Worm (Caenorhabditis elegans): ENCODE results near the gene F26A1.3.

DNA sequence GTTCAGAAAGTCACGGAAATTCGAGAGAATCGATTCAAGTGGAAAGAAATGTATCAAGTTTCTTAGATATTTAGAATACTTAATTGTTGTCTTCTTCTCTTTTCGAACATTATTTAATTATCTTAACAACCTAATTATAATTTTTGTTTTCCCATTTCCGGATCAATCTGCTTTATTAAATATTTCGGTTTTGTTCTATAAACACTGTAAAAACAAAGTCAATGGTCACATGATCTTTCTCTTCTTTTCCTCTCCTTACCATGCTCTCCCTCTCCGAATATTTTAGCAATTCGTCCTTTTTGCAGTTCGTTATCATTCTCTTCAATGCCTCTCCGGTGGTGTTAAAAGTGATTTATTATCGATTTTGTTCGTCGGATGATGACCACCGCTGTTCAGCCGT is 30.2 kb upstream of the F26A1.3 start, which contains the start of gene tag-325:
- no peak for TF ChIP-seq blmp-1 (tag; optimal IDR thresholded peaks at IDR 0.05; ENCODE audit: insufficient read depth)
- no peak for TF ChIP-seq lin-11 (tag; optimal IDR thresholded peaks at IDR 0.05)
- no peak for TF ChIP-seq lin-13 (GFP tag; optimal IDR thresholded peaks at IDR 0.05)
- no peak for TF ChIP-seq egl-27 (tag; optimal IDR thresholded peaks at IDR 0.05)
- no peak for TF ChIP-seq elt-3 (tag; optimal IDR thresholded peaks at IDR 0.05)
- TF ChIP-seq nhr-10 (tag; optimal IDR thresholded peaks at IDR 0.05) = no peak
- no peak for TF ChIP-seq unc-62 (GFP tag; optimal IDR thresholded peaks at IDR 0.05)
- no peak for TF ChIP-seq unc-39 (tag; optimal IDR thresholded peaks at IDR 0.05)
- no peak for TF ChIP-seq nhr-129 (tag; optimal IDR thresholded peaks at IDR 0.05)
- no peak for TF ChIP-seq dmd-4 (tag; optimal IDR thresholded peaks at IDR 0.05)

Measured in whole organism, L2 larva.